Worm (Caenorhabditis elegans): ENCODE data around the gene nhr-45.
A peak's percentile ranks its signal among the peaks of the same experiment; 100 is the strongest.

The nhr-45 gene

DNA sequence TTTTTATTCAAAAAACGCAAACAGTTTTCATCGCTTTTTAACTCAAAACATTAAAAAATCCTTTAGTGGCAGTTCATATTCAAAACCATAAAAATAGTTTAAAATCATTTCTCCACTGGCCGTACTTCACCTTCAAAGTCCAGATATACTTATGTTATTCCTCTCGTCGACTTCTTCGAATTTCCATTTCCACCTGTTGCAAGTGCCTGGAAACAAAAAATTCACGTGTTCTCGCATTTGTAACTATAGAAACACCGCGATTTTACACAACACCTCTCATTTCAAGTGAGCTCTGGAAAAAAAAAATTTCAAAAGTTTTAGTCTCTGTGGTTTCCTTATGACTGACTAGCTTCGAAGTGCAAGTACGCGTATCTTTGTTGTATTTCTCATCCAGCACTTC is 35.0 kb downstream of the nhr-45 start:
- TF ChIP-seq lim-7 (GFP tag; IDR thresholded peaks at IDR 0.05) = no peak
- no peak for TF ChIP-seq lin-39 (tag; optimal IDR thresholded peaks at IDR 0.05)
- no peak for TF ChIP-seq nhr-48 (tag; optimal IDR thresholded peaks at IDR 0.05)
- no peak for TF ChIP-seq snpc-1.2 (GFP tag; IDR thresholded peaks at IDR 0.05)
- TF ChIP-seq mep-1 (tag; optimal IDR thresholded peaks at IDR 0.05) = no peak
- no peak for TF ChIP-seq spr-1 (tag; optimal IDR thresholded peaks at IDR 0.05)
- TF ChIP-seq lin-29 (GFP tag; IDR thresholded peaks at IDR 0.05) = no peak

DNA sequence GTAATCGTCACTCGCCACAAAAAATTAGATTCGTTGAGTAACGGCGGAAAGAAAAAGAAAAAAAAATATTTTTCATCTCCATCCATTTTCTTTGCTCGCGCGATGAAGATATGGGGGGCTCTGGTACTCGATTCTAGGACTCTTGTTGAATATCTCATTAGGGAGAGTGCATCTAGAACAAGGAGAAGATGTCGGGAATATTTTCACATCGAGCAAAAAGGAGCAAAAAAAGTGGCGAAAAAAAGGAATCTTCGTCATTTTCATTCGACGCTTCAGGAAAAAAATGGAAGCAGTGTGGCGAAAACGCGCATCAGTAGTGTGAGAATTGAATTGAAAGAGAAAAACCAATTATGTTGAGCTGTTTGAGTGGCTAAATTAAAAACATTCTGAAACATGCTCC is 36.4 kb downstream of the nhr-45 start:
- TF ChIP-seq ces-1 (GFP tag; optimal IDR thresholded peaks at IDR 0.05) (peak; percentile 71), aha-1 (tag) (peak; percentile 56), fkh-10 (GFP tag; optimal IDR thresholded peaks at IDR 0.05) (peak; percentile 71), hmg-1.1 (GFP tag; IDR thresholded peaks at IDR 0.05) (no peak)

DNA sequence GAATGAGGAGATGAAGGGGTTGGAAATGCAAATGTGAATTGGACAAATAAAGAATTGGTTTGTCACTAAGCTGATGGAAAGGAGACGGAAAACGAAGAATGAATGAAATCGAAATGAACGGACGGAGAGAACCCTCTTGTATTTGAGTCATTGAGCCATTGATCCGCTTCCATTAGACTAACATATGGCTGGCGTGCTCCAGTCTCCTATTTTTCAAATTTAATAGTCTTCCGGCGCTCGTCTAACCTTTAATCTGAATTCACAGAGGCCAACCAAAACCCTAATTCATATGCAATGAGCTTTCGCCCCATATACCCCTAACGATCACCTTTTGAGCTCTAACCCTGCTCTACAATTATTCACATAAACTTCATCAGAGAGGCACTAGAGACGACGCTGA is 38.1 kb downstream of the nhr-45 start, which contains the start of gene C46C11.3:
TSS of gene C46C11.3 (plus strand) at position 301 of the 400 bp plus-strand sequence.
- no peak for TF ChIP-seq snpc-1.2 (GFP tag; IDR thresholded peaks at IDR 0.05)

DNA sequence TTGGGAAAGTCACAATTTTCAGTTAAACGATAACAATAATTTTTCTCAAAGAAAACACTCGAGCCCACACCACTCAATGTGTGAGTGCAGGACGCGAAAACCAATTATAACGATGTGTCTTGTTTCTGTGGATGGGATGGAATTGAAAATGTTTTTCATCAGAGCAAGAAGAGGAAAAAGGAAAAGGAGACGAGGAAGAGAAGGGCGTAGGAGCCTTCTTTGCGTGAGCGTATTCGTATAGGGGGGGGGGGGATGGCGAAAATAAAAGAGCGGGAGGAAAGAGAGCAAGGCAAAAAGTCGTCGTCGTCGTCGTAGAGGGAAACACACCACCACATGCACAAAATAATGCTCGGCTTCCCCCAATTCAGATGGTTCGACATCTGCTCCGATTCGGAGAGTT is 40.1 kb downstream of the nhr-45 start:
- TF ChIP-seq set-16 (GFP tag; IDR thresholded peaks at IDR 0.05) (peak; percentile 38), nhr-11 (tag; optimal IDR thresholded peaks at IDR 0.05) (no peak), fkh-10 (GFP tag; optimal IDR thresholded peaks at IDR 0.05) (peak; percentile 46)

DNA sequence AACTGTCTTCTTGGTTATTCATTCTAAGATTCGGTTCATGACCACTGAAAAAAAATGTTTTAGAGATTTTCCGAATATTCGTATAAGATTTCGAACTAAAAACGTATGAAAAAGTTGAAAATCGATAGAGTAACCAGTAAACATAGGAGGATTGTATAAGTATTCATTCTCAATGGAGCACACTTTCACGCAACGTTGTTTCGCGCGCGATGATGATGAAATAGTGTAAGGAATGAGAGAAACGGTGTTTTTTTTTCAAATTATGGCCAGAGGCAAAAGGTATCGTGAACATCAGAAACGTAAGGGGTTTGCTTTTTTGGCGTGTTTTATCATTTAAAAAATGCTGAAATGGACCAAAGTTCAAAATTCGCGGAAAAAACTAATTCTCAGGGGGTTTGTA is 40.5 kb downstream of the nhr-45 start, which contains the start of gene pqn-65:
TSS of gene pqn-65 (minus strand) at position 54 of the 400 bp plus-strand sequence.
- TF ChIP-seq dpl-1 (GFP tag; optimal IDR thresholded peaks at IDR 0.05) = peak; percentile 44
- TF ChIP-seq lin-38 (GFP tag; IDR thresholded peaks at IDR 0.05) = peak; percentile 50; the same call in 1 of the 2 replicates
- TF ChIP-seq tag-97 (GFP tag; IDR thresholded peaks at IDR 0.05) = no peak
- TF ChIP-seq lsy-2 (tag; optimal IDR thresholded peaks at IDR 0.05) = peak in 1 of 2 experiments; percentile 52
- TF ChIP-seq nhr-6 (tag; optimal IDR thresholded peaks at IDR 0.05) = peak; percentile 66
- no peak for TF ChIP-seq lin-1 (GFP tag; IDR thresholded peaks at IDR 0.05)
- TF ChIP-seq hlh-11 (tag; optimal IDR thresholded peaks at IDR 0.05) = no peak
- TF ChIP-seq dve-1 (tag; optimal IDR thresholded peaks at IDR 0.05; ENCODE audit: insufficient read depth) = peak; percentile 9
- peak; percentile 14 for TF ChIP-seq nhr-28 (tag; optimal IDR thresholded peaks at IDR 0.05)
- no peak for TF ChIP-seq hmg-1.1 (GFP tag; IDR thresholded peaks at IDR 0.05)
- peak; percentile 49 for TF ChIP-seq mes-2 (tag; optimal IDR thresholded peaks at IDR 0.05; ENCODE audit: poor library complexity, severe bottlenecking)
- TF ChIP-seq nhr-77 (tag; optimal IDR thresholded peaks at IDR 0.05) = no peak
- peak; percentile 7 for TF ChIP-seq hlh-30 (tag; optimal IDR thresholded peaks at IDR 0.05; ENCODE audit: insufficient read depth)
- TF ChIP-seq aha-1 (tag) = peak; percentile 60
- no peak for TF ChIP-seq T26A8.4 (GFP tag; IDR thresholded peaks at IDR 0.05)

DNA sequence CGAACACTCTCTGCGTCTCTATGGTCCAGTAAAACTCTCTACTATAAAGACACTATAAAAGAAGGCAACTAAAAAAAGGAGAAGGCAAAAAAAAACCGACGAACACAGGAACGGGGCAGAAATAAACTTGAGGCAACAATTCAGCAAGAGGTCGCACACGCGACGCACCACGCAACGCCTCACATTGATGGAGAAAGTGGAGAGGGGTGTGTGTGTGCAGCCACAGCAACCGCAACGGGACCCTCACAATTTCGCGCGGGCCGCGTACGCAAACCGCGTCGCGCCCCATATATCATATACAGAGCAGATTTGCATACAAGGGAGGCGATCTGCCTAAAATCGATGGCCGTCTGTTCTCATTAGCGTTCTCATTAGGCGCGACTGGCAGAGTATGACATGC is 43.3 kb downstream of the nhr-45 start:
- peak; percentile 46 for TF ChIP-seq rbr-2 (tag; optimal IDR thresholded peaks at IDR 0.05)
- peak in 1 of 2 experiments; percentile 15 for TF ChIP-seq mdl-1 (tag; optimal IDR thresholded peaks at IDR 0.05)
- peak; percentile 66 for TF ChIP-seq aha-1 (tag)
- TF ChIP-seq daf-16 (GFP tag; optimal IDR thresholded peaks at IDR 0.05) = no peak
- TF ChIP-seq daf-16 (tag; optimal IDR thresholded peaks at IDR 0.05) = no peak
- peak; percentile 25; the same call in 1 of the 2 replicates for TF ChIP-seq vab-7 (GFP tag; IDR thresholded peaks at IDR 0.05)
- no peak for TF ChIP-seq fos-1 (tag; optimal IDR thresholded peaks at IDR 0.05)
- TF ChIP-seq hmg-1.1 (GFP tag; IDR thresholded peaks at IDR 0.05) = peak; percentile 81
- peak; percentile 27 for TF ChIP-seq nhr-6 (tag; optimal IDR thresholded peaks at IDR 0.05)
- peak; percentile 1 for TF ChIP-seq lin-13 (GFP tag; optimal IDR thresholded peaks at IDR 0.05)
- TF ChIP-seq D1046.2 (GFP tag; IDR thresholded peaks at IDR 0.05) = no peak
- TF ChIP-seq nhr-25 (tag; optimal IDR thresholded peaks at IDR 0.05; ENCODE audit: borderline replicate concordance, insufficient read depth) = peak; percentile 4
- 0 out of 2 replicates have a peak, but pooled peaks have one; percentile 2 for TF ChIP-seq ceh-44 (GFP tag; IDR thresholded peaks at IDR 0.05)
- TF ChIP-seq lsy-2 (tag; optimal IDR thresholded peaks at IDR 0.05) = peak in 1 of 2 experiments; percentile 33
- peak; percentile 11 for TF ChIP-seq dve-1 (tag; optimal IDR thresholded peaks at IDR 0.05; ENCODE audit: insufficient read depth)
- no peak for TF ChIP-seq pqm-1 (tag; optimal IDR thresholded peaks at IDR 0.05)
- peak; percentile 23 for TF ChIP-seq dpl-1 (GFP tag; optimal IDR thresholded peaks at IDR 0.05)
- 0 out of 2 replicates have a peak, but pooled peaks have one; percentile 18 for TF ChIP-seq php-3 (GFP tag; IDR thresholded peaks at IDR 0.05)
- peak; percentile 14 for TF ChIP-seq mxl-3 (GFP tag; optimal IDR thresholded peaks at IDR 0.05)
- peak in 1 of 2 experiments; percentile 29 for TF ChIP-seq hif-1 (tag; optimal IDR thresholded peaks at IDR 0.05)
- TF ChIP-seq mep-1 (tag; optimal IDR thresholded peaks at IDR 0.05) = peak; percentile 50
- peak; percentile 13 for TF ChIP-seq hlh-30 (tag; optimal IDR thresholded peaks at IDR 0.05; ENCODE audit: insufficient read depth)
- TF ChIP-seq mes-2 (tag; optimal IDR thresholded peaks at IDR 0.05; ENCODE audit: poor library complexity, severe bottlenecking) = peak; percentile 30

Measured in whole organism, L4 larva.